Worm (Caenorhabditis elegans): ENCODE data around the gene his-5.

his-5 gene

ce11 chrV:8569172-8569571, 34.2 kb downstream of the his-5 start:
- no peak for TF ChIP-seq skn-1 (tag; optimal IDR thresholded peaks at IDR 0.05)
- TF ChIP-seq R02D3.7 (tag; optimal IDR thresholded peaks at IDR 0.05) = no peak
- TF ChIP-seq ztf-1 (GFP tag; conservative IDR thresholded peaks at IDR 0.05) = no peak
- no peak for TF ChIP-seq fos-1 (tag; optimal IDR thresholded peaks at IDR 0.05)
- no peak for TF ChIP-seq sem-4 (tag; optimal IDR thresholded peaks at IDR 0.05)
- no peak for TF ChIP-seq gmeb-1 (tag; optimal IDR thresholded peaks at IDR 0.05)
- no peak for TF ChIP-seq F13H6.1 (tag; optimal IDR thresholded peaks at IDR 0.05)
- TF ChIP-seq nhr-77 (tag; optimal IDR thresholded peaks at IDR 0.05) = no peak
- no peak for TF ChIP-seq unc-62 (GFP tag; optimal IDR thresholded peaks at IDR 0.05)
- no peak for TF ChIP-seq ZK546.5 (tag; optimal IDR thresholded peaks at IDR 0.05)
- TF ChIP-seq peb-1 (tag; optimal IDR thresholded peaks at IDR 0.05) = no peak
- TF ChIP-seq nhr-23 (tag; optimal IDR thresholded peaks at IDR 0.05) = no peak
- TF ChIP-seq nhr-10 (tag; optimal IDR thresholded peaks at IDR 0.05) = no peak
- TF ChIP-seq dmd-4 (tag; optimal IDR thresholded peaks at IDR 0.05) = no peak
- TF ChIP-seq crh-2 (tag; optimal IDR thresholded peaks at IDR 0.05) = no peak
- TF ChIP-seq Y55F3AM.14 (GFP tag; optimal IDR thresholded peaks at IDR 0.05) = no peak

- TF ChIP-seq fos-1 (tag; optimal IDR thresholded peaks at IDR 0.05) = peak; percentile 18
- TF ChIP-seq nhr-11 (tag; optimal IDR thresholded peaks at IDR 0.05) = no peak
- TF ChIP-seq sma-3 (GFP tag; optimal IDR thresholded peaks at IDR 0.05) = peak; percentile 46
- TF ChIP-seq elt-3 (tag; optimal IDR thresholded peaks at IDR 0.05) = no peak
- TF ChIP-seq lsy-2 (tag; optimal IDR thresholded peaks at IDR 0.05) = peak; percentile 66 to 81
- TF ChIP-seq lin-39 (tag; optimal IDR thresholded peaks at IDR 0.05) = no peak
- peak; percentile 63 for TF ChIP-seq crh-2 (tag; optimal IDR thresholded peaks at IDR 0.05)
- TF ChIP-seq nhr-129 (tag; optimal IDR thresholded peaks at IDR 0.05) = peak; percentile 20
- TF ChIP-seq aly-2 (tag; optimal IDR thresholded peaks at IDR 0.05) = no peak
- no peak for TF ChIP-seq mbf-1 (tag; optimal IDR thresholded peaks at IDR 0.05)
- peak; percentile 68 for TF ChIP-seq sma-9 (GFP tag; optimal IDR thresholded peaks at IDR 0.05)
- no peak for TF ChIP-seq sma-9 (tag; optimal IDR thresholded peaks at IDR 0.05)
- no peak for TF ChIP-seq Y55F3AM.14 (GFP tag; optimal IDR thresholded peaks at IDR 0.05)
- TF ChIP-seq ztf-4 (tag; optimal IDR thresholded peaks at IDR 0.05) = no peak
- no peak for TF ChIP-seq ZK546.5 (tag; optimal IDR thresholded peaks at IDR 0.05)
- peak; percentile 33 for TF ChIP-seq R02D3.7 (tag; optimal IDR thresholded peaks at IDR 0.05)
- TF ChIP-seq ztf-1 (GFP tag; conservative IDR thresholded peaks at IDR 0.05) = no peak
- TF ChIP-seq unc-39 (tag; optimal IDR thresholded peaks at IDR 0.05) = no peak
- TF ChIP-seq alr-1 (tag; optimal IDR thresholded peaks at IDR 0.05) = no peak
- no peak for TF ChIP-seq egl-27 (tag; optimal IDR thresholded peaks at IDR 0.05)
- TF ChIP-seq peb-1 (tag; optimal IDR thresholded peaks at IDR 0.05) = no peak
- peak; percentile 45 for TF ChIP-seq mab-5 (tag; optimal IDR thresholded peaks at IDR 0.05)
- TF ChIP-seq F13H6.1 (tag; optimal IDR thresholded peaks at IDR 0.05) = peak; percentile 51
- no peak for TF ChIP-seq unc-62 (GFP tag; optimal IDR thresholded peaks at IDR 0.05)
- no peak for TF ChIP-seq nhr-23 (tag; optimal IDR thresholded peaks at IDR 0.05)
- TF ChIP-seq unc-55 (GFP tag; optimal IDR thresholded peaks at IDR 0.05) = peak; percentile 77
- TF ChIP-seq blmp-1 (tag; optimal IDR thresholded peaks at IDR 0.05; ENCODE audit: insufficient read depth) = no peak
- TF ChIP-seq gmeb-1 (tag; optimal IDR thresholded peaks at IDR 0.05) = peak; percentile 82
- TF ChIP-seq nhr-12 (tag; optimal IDR thresholded peaks at IDR 0.05) = no peak
- no peak for TF ChIP-seq elt-1 (tag; optimal IDR thresholded peaks at IDR 0.05)
- TF ChIP-seq C34F6.9 (tag; optimal IDR thresholded peaks at IDR 0.05) = no peak
- no peak for TF ChIP-seq ztf-11 (tag; optimal IDR thresholded peaks at IDR 0.05)
- no peak for TF ChIP-seq mdl-1 (tag; optimal IDR thresholded peaks at IDR 0.05)
- no peak for TF ChIP-seq nhr-237 (tag; optimal IDR thresholded peaks at IDR 0.05)
- TF ChIP-seq nhr-10 (tag; optimal IDR thresholded peaks at IDR 0.05) = no peak
- no peak for TF ChIP-seq ama-1 (optimal IDR thresholded peaks at IDR 0.05)
- TF ChIP-seq ceh-82 (tag; optimal IDR thresholded peaks at IDR 0.05) = no peak
- no peak for TF ChIP-seq ceh-16 (tag; optimal IDR thresholded peaks at IDR 0.05)
- TF ChIP-seq snpc-4 (tag; optimal IDR thresholded peaks at IDR 0.05) = peak; percentile 37
- TF ChIP-seq skn-1 (tag; optimal IDR thresholded peaks at IDR 0.05) = no peak
- TF ChIP-seq sem-4 (tag; optimal IDR thresholded peaks at IDR 0.05) = no peak
- TF ChIP-seq zag-1 (tag; optimal IDR thresholded peaks at IDR 0.05) = no peak
- no peak for TF ChIP-seq dmd-4 (tag; optimal IDR thresholded peaks at IDR 0.05)
- TF ChIP-seq nhr-6 (tag; optimal IDR thresholded peaks at IDR 0.05) = no peak
- TF ChIP-seq nhr-77 (tag; optimal IDR thresholded peaks at IDR 0.05) = peak; percentile 4
- TF ChIP-seq nhr-21 (tag; optimal IDR thresholded peaks at IDR 0.05) = peak; percentile 46
- peak; percentile 41 for TF ChIP-seq lin-11 (tag; optimal IDR thresholded peaks at IDR 0.05)
- peak; percentile 36 for TF ChIP-seq lin-13 (GFP tag; optimal IDR thresholded peaks at IDR 0.05)
- no peak for TF ChIP-seq nhr-25 (tag; optimal IDR thresholded peaks at IDR 0.05)
Observed at ce11 chrV:8569841-8570361, 34.9 kb downstream of the his-5 start, which contains the start of the genes F25G6.9 and symk-1. F25G6.9 (minus strand) TSS chrV:8570000. symk-1 (plus strand) TSS chrV:8570311.

Measured in whole organism, L2 larva.